Worm (Caenorhabditis elegans) whole organism, early embryonic: ENCODE measurements around the gene plpp-1.2.

Experiments used
- B0310.2 ChIP-seq: sonication (generic microtip); optimal IDR thresholded peaks from 2 replicates; lab custom pipeline; 2016; ENCODE audit warnings: mild to moderate bottlenecking, missing genetic modification characterization, missing compliant biosample characterization
- F13C5.2 ChIP-seq: sonication (generic microtip); optimal IDR thresholded peaks from 2 replicates; lab custom pipeline; 2017; ENCODE audit warnings: mild to moderate bottlenecking, missing genetic modification characterization, inconsistent platforms, missing compliant biosample characterization
- ama-1 ChIP-seq: fragments of 150-350 bp; optimal IDR thresholded peaks from 2 replicates; lab custom pipeline; 2014
- ceh-13 ChIP-seq: fragments of 200-800 bp; sonication (Bioruptor generic); optimal IDR thresholded peaks from 2 replicates; lab custom pipeline; 2018; ENCODE audit warnings: mild to moderate bottlenecking, missing genetic modification characterization, missing compliant biosample characterization
- ceh-36 ChIP-seq: sonication (generic microtip); optimal IDR thresholded peaks from 2 replicates; lab custom pipeline; 2016; ENCODE audit warnings: missing genetic modification characterization, inconsistent platforms, missing compliant biosample characterization
- ets-7 ChIP-seq: sonication (generic microtip); optimal IDR thresholded peaks from 2 replicates; lab custom pipeline; 2016; ENCODE audit warnings: missing genotype, missing genetic modification characterization, missing compliant biosample characterization
- flt-1 ChIP-seq: fragments of 200-800 bp; sonication (Bioruptor generic); IDR thresholded peaks from 2 replicates; pipeline ENCODE4 v1.3.6; 2022; ENCODE audit warnings: missing genetic modification characterization, missing compliant biosample characterization
- hmbx-1 ChIP-seq: sonication (generic microtip); optimal IDR thresholded peaks from 2 replicates; lab custom pipeline; 2016; ENCODE audit warnings: mild to moderate bottlenecking, missing genetic modification characterization, missing compliant biosample characterization
- hmg-4 ChIP-seq: fragments of 200-800 bp; sonication (Bioruptor generic); optimal IDR thresholded peaks from 2 replicates; lab custom pipeline; 2018; ENCODE audit warnings: mild to moderate bottlenecking, missing genetic modification characterization, missing compliant biosample characterization
- hnd-1 ChIP-seq: sonication (generic microtip); optimal IDR thresholded peaks from 2 replicates; lab custom pipeline; 2016; ENCODE audit warnings: missing genetic modification characterization, missing compliant biosample characterization
- sea-1 ChIP-seq: fragments of 200-800 bp; sonication (Bioruptor generic); conservative IDR thresholded peaks from 2 replicates; pipeline ENCODE4 v1.3.6; 2022; ENCODE audit warnings: missing genetic modification characterization, missing compliant biosample characterization
- tbx-11 ChIP-seq: fragments of 200-800 bp; sonication (Bioruptor generic); IDR thresholded peaks from 2 replicates; pipeline ENCODE4 v1.3.6; 2022; ENCODE audit warnings: missing genetic modification characterization, missing compliant biosample characterization
- tbx-37 ChIP-seq: fragments of 200-800 bp; sonication (Bioruptor generic); conservative IDR thresholded peaks from 2 replicates; pipeline ENCODE4 v1.3.6; 2022; ENCODE audit warnings: missing genetic modification reagents, missing genetic modification characterization, missing compliant biosample characterization
- tra-4 ChIP-seq: sonication (generic microtip); optimal IDR thresholded peaks from 2 replicates; lab custom pipeline; 2017; ENCODE audit warnings: missing genetic modification characterization, missing compliant biosample characterization

- TF ChIP-seq flt-1 (no peak), B0310.2 (tag; lab: Kevin White, UChicago) (no peak), ama-1 (lab: Kevin White, UChicago) (no peak), ets-7 (tag; lab: Kevin White, UChicago) (no peak), tbx-37 (no peak), tbx-11 (0 out of 2 replicates have a peak, but pooled peaks have one; percentile 5), ceh-13 (GFP tag; lab: Kevin White, UChicago) (no peak), tra-4 (tag; lab: Kevin White, UChicago) (no peak), ceh-36 (tag; lab: Kevin White, UChicago) (no peak), sea-1 (GFP tag; lab: Robert Waterston, UW) (no peak), F13C5.2 (tag; lab: Kevin White, UChicago) (peak; percentile 5), hmg-4 (GFP tag; lab: Kevin White, UChicago) (no peak), hmbx-1 (tag; lab: Kevin White, UChicago) (no peak), hnd-1 (tag; lab: Kevin White, UChicago) (no peak)
Measured at ce11 chrII:6493709-6494326, 8.5 kb downstream of the plpp-1.2 start.
